Fruit fly (Drosophila melanogaster): ENCODE data around the gene Qtzl.

Qtzl gene

DNA sequence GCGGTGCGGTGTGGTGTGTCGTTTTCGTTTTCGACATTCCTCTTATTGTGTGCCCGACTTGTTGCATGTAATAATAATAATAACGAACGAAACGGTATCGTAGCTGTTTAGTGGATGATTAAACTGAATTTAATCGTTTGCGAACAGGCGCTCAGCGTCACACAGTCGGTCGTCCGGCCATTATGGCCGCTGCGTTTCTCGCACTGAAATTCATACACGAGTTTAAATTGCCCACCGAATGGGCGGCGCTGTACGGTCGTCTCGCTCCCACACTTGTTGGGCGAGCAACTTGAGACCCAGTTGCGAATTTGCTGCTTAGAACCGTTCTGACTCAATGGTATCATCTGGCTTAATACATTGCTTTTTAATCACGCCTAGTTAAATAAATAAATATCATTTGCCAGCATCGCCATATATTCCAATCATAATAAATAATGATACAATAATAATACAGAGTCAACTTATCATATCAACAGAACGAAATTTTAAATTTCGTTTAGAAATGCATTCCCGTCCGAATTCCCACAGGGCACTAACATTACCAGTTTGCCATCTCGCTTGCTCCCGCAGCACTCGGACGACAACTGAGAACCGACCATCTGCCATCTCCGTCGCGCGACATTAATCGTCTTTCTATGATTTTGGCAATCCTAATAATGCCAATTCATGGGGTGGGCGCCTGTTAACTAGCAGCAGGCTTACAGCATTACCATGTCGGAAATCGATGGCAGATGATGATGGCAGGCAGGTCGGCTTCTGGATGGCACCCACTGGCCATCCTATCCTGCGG is 15.5 kb downstream of the Qtzl start (continued):
- TF ChIP-seq gsb-n (tag; optimal IDR thresholded peaks at IDR 0.05) = peak; percentile 68
- no peak for TF ChIP-seq inv (GFP tag; IDR thresholded peaks at IDR 0.05; ENCODE audit: partially characterized antibody)
- TF ChIP-seq Awh (GFP tag; IDR thresholded peaks at IDR 0.05) = no peak
- no peak for TF ChIP-seq CG6689 (GFP tag; IDR thresholded peaks at IDR 0.05)
- peak; percentile 90 for TF ChIP-seq CG10654 (GFP tag; optimal IDR thresholded peaks at IDR 0.05)
- TF ChIP-seq HLH3B (GFP tag; IDR thresholded peaks at IDR 0.05) = no peak
- TF ChIP-seq CG14965 (GFP tag; optimal IDR thresholded peaks at IDR 0.05; ENCODE audit: borderline replicate concordance) = no peak
- no peak for TF ChIP-seq CG14667 (GFP tag; IDR thresholded peaks at IDR 0.05)
- no peak for TF ChIP-seq zfh1 (GFP tag; IDR thresholded peaks at IDR 0.05)
- no peak for TF ChIP-seq zen2 (GFP tag; IDR thresholded peaks at IDR 0.05; ENCODE audit: partially characterized antibody)
- TF ChIP-seq bcd (GFP tag; optimal IDR thresholded peaks at IDR 0.05) = peak; percentile 93
- TF ChIP-seq CG8290 (GFP tag; optimal IDR thresholded peaks at IDR 0.05) = peak; percentile 89
- TF ChIP-seq CG8290 (tag; optimal IDR thresholded peaks at IDR 0.05) = peak in 1 of 2 experiments; percentile 90
- peak; percentile 100 for TF ChIP-seq abd-A (tag; optimal IDR thresholded peaks at IDR 0.05)
- peak; percentile 77 for TF ChIP-seq CG1529 (GFP tag; optimal IDR thresholded peaks at IDR 0.05)
- TF ChIP-seq CG12104 (GFP tag; optimal IDR thresholded peaks at IDR 0.05) = peak; percentile 68
- peak; percentile 86 for TF ChIP-seq CG14710 (tag; optimal IDR thresholded peaks at IDR 0.05)
- TF ChIP-seq mirr (GFP tag; optimal IDR thresholded peaks at IDR 0.05) = peak; percentile 91
- no peak for TF ChIP-seq Sry-β (GFP tag; optimal IDR thresholded peaks at IDR 0.05)
- TF ChIP-seq psq (GFP tag; optimal IDR thresholded peaks at IDR 0.05) = no peak
- peak; percentile 62 for TF ChIP-seq disco-r (GFP tag; optimal IDR thresholded peaks at IDR 0.05)
- TF ChIP-seq CG17568 (GFP tag; optimal IDR thresholded peaks at IDR 0.05) = peak; percentile 68
- TF ChIP-seq CG2129 (GFP tag; IDR thresholded peaks at IDR 0.05; ENCODE audit: partially characterized antibody) = no peak
- TF ChIP-seq D19B (GFP tag; optimal IDR thresholded peaks at IDR 0.05) = peak; percentile 67
- no peak for TF ChIP-seq corto (GFP tag; optimal IDR thresholded peaks at IDR 0.05)
- TF ChIP-seq odd (GFP tag; optimal IDR thresholded peaks at IDR 0.05) = peak; percentile 50
- no peak for TF ChIP-seq CG17612 (GFP tag; IDR thresholded peaks at IDR 0.05)
- TF ChIP-seq hth (optimal IDR thresholded peaks at IDR 0.05) = no peak
- no peak for TF ChIP-seq hb (GFP tag; IDR thresholded peaks at IDR 0.05; ENCODE audit: partially characterized antibody)
- no peak for TF ChIP-seq CG17328 (GFP tag; IDR thresholded peaks at IDR 0.05)
- TF ChIP-seq CG4404 (GFP tag; IDR thresholded peaks at IDR 0.05) = no peak
- no peak for TF ChIP-seq CG11696 (GFP tag; IDR thresholded peaks at IDR 0.05)
- peak; percentile 95 for TF ChIP-seq CG15269 (tag; optimal IDR thresholded peaks at IDR 0.05)
- TF ChIP-seq H2.0 (GFP tag; IDR thresholded peaks at IDR 0.05) = no peak
- TF ChIP-seq p53 (GFP tag; optimal IDR thresholded peaks at IDR 0.05) = no peak
- peak; percentile 95 for TF ChIP-seq CG7839 (tag; optimal IDR thresholded peaks at IDR 0.05)
- no peak for TF ChIP-seq CG1024 (GFP tag; IDR thresholded peaks at IDR 0.05)
- peak; percentile 84 for TF ChIP-seq vfl (GFP tag; optimal IDR thresholded peaks at IDR 0.05)
- TF ChIP-seq bab2 (GFP tag; optimal IDR thresholded peaks at IDR 0.05) = peak; percentile 70
- no peak for TF ChIP-seq lov (optimal IDR thresholded peaks at IDR 0.05)
- TF ChIP-seq lov (GFP tag; IDR thresholded peaks at IDR 0.05) = no peak
- no peak for TF ChIP-seq fru (optimal IDR thresholded peaks at IDR 0.05)
- no peak for TF ChIP-seq CG32532 (GFP tag; IDR thresholded peaks at IDR 0.05)
- no peak for TF ChIP-seq CG3726 (GFP tag; IDR thresholded peaks at IDR 0.05)
- TF ChIP-seq stwl (tag; optimal IDR thresholded peaks at IDR 0.05) = no peak
- TF ChIP-seq CG18262 (tag; optimal IDR thresholded peaks at IDR 0.05) = peak; percentile 100
- TF ChIP-seq Abd-B (GFP tag; optimal IDR thresholded peaks at IDR 0.05) = peak; percentile 83
- TF ChIP-seq E2f2 (GFP tag; IDR thresholded peaks at IDR 0.05) = no peak
- TF ChIP-seq CG17912 (GFP tag; optimal IDR thresholded peaks at IDR 0.05) = no peak
- no peak for TF ChIP-seq dimm (GFP tag; IDR thresholded peaks at IDR 0.05)
- no peak for TF ChIP-seq CG43689 (GFP tag; IDR thresholded peaks at IDR 0.05)

Measured in whole organism, embryonic.